Fruit fly (Drosophila melanogaster): ENCODE results near the gene CG12020.
A peak's percentile ranks its signal among the peaks of the same experiment; 100 is the strongest.

Gene CG12020

dm6 chr3L:1794943-1795696, 2.0 kb upstream of the CG12020 start, which contains the start of the genes alpha-Spec, dlt and Cdc37:
Gene alpha-Spec (minus strand): TSS chr3L:1795328.
Gene dlt (minus strand): TSS chr3L:1795328.
Gene Cdc37 (plus strand): TSS chr3L:1795392.
- TF ChIP-seq Ets98B (GFP tag; IDR thresholded peaks at IDR 0.05): no peak
- TF ChIP-seq rn (GFP tag; IDR thresholded peaks at IDR 0.05): no peak
- no peak for TF ChIP-seq CG13204 (GFP tag; optimal IDR thresholded peaks at IDR 0.05)
- TF ChIP-seq gl (tag; optimal IDR thresholded peaks at IDR 0.05): peak; percentile 33
- peak; percentile 18 for TF ChIP-seq CG15710 (tag; optimal IDR thresholded peaks at IDR 0.05)
- peak; percentile 57 for TF ChIP-seq EcR (GFP tag; optimal IDR thresholded peaks at IDR 0.05)
- peak; percentile 31 for TF ChIP-seq CG17806 (tag; optimal IDR thresholded peaks at IDR 0.05)
- TF ChIP-seq CG4496 (GFP tag; IDR thresholded peaks at IDR 0.05): no peak; the same call in 2 of the 3 replicates
- TF ChIP-seq D1 (tag; optimal IDR thresholded peaks at IDR 0.05): no peak
- TF ChIP-seq CG8159 (tag; optimal IDR thresholded peaks at IDR 0.05): peak; percentile 48
- no peak for TF ChIP-seq Pif1B (GFP tag; optimal IDR thresholded peaks at IDR 0.05)
- TF ChIP-seq CG10348 (GFP tag; IDR thresholded peaks at IDR 0.05): no peak
- TF ChIP-seq CG32121 (GFP tag; IDR thresholded peaks at IDR 0.05): no peak
- peak; percentile 17 for TF ChIP-seq CG9948 (tag; optimal IDR thresholded peaks at IDR 0.05)
- TF ChIP-seq CG8301 (tag; optimal IDR thresholded peaks at IDR 0.05): no peak
- no peak for TF ChIP-seq CG14655 (GFP tag; optimal IDR thresholded peaks at IDR 0.05)
- 0 out of 3 replicates have a peak, but pooled peaks have one; percentile 4 for TF ChIP-seq fd96Ca (GFP tag; IDR thresholded peaks at IDR 0.05)
- no peak for TF ChIP-seq CG34367 (tag; optimal IDR thresholded peaks at IDR 0.05)
- peak; percentile 28 for TF ChIP-seq Snoo (tag; optimal IDR thresholded peaks at IDR 0.05)
- no peak for TF ChIP-seq Pif1A (GFP tag; optimal IDR thresholded peaks at IDR 0.05)
- peak; percentile 60 for TF ChIP-seq CG12605 (GFP tag; IDR thresholded peaks at IDR 0.05)

dm6 chr3L:1798649-1799048, 1.5 kb downstream of the CG12020 start, which contains the start of gene Patj:
Gene Patj (plus strand): TSS chr3L:1798803.
- no peak for TF ChIP-seq CG34367 (tag; optimal IDR thresholded peaks at IDR 0.05)
- TF ChIP-seq EcR (GFP tag; optimal IDR thresholded peaks at IDR 0.05): peak; percentile 17

DNA sequence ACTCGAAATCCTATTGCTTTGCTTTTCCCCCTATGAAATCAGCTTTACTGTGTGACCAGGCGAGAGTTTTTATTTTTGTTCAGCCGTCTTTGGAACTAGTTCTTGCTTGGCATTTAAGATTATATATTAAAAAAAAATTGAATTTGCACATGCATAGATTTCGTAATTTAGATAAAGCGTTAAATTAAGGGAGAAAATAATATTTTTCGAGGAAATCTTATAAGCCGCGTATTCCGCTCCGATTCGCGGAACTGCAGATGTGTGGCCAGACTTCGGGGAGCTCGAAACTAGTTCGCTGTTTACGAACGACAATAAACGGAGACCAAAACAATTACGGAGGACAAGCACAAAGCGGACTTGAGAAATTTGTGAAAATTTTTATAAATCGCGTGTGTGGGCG, 5.7 kb downstream of the CG12020 start, which contains the start of the genes JTBR and CG42676:
TSS of gene JTBR (minus strand) at position 55 of the 400 bp plus-strand sequence.
TSS of gene CG42676 (plus strand) at position 306 of the 400 bp plus-strand sequence.
- peak; percentile 5 for TF ChIP-seq EcR (GFP tag; optimal IDR thresholded peaks at IDR 0.05)
- TF ChIP-seq Pif1B (GFP tag; optimal IDR thresholded peaks at IDR 0.05): no peak
- no peak for TF ChIP-seq Pif1A (GFP tag; optimal IDR thresholded peaks at IDR 0.05)
- no peak for TF ChIP-seq CG32121 (GFP tag; IDR thresholded peaks at IDR 0.05)
- no peak for TF ChIP-seq CG14655 (GFP tag; optimal IDR thresholded peaks at IDR 0.05)

- TF ChIP-seq D1 (tag; optimal IDR thresholded peaks at IDR 0.05) (no peak), rn (GFP tag; IDR thresholded peaks at IDR 0.05) (peak; percentile 83), fd96Ca (GFP tag; IDR thresholded peaks at IDR 0.05) (peak; percentile 95), CG17806 (tag; optimal IDR thresholded peaks at IDR 0.05) (peak; percentile 87), CG15710 (tag; optimal IDR thresholded peaks at IDR 0.05) (peak; percentile 85), gl (tag; optimal IDR thresholded peaks at IDR 0.05) (peak; percentile 79), CG4496 (GFP tag; IDR thresholded peaks at IDR 0.05) (peak; percentile 94), Ets98B (GFP tag; IDR thresholded peaks at IDR 0.05) (peak; percentile 92), CG9948 (tag; optimal IDR thresholded peaks at IDR 0.05) (peak; percentile 78), CG34367 (tag; optimal IDR thresholded peaks at IDR 0.05) (peak; percentile 86), CG32121 (GFP tag; IDR thresholded peaks at IDR 0.05) (peak; percentile 85), EcR (GFP tag; optimal IDR thresholded peaks at IDR 0.05) (no peak), CG12605 (GFP tag; IDR thresholded peaks at IDR 0.05) (peak; percentile 82), CG10348 (GFP tag; IDR thresholded peaks at IDR 0.05) (peak; percentile 68), CG13204 (GFP tag; optimal IDR thresholded peaks at IDR 0.05) (no peak), CG14655 (GFP tag; optimal IDR thresholded peaks at IDR 0.05) (no peak), CG8301 (tag; optimal IDR thresholded peaks at IDR 0.05) (peak; percentile 78), Pif1A (GFP tag; optimal IDR thresholded peaks at IDR 0.05) (no peak), Pif1B (GFP tag; optimal IDR thresholded peaks at IDR 0.05) (peak; percentile 89), Snoo (tag; optimal IDR thresholded peaks at IDR 0.05) (peak; percentile 60), CG8159 (tag; optimal IDR thresholded peaks at IDR 0.05) (peak; percentile 86)
These were observed 11.5 kb downstream of the CG12020 start for dm6 chr3L:1808631-1809030.

DNA sequence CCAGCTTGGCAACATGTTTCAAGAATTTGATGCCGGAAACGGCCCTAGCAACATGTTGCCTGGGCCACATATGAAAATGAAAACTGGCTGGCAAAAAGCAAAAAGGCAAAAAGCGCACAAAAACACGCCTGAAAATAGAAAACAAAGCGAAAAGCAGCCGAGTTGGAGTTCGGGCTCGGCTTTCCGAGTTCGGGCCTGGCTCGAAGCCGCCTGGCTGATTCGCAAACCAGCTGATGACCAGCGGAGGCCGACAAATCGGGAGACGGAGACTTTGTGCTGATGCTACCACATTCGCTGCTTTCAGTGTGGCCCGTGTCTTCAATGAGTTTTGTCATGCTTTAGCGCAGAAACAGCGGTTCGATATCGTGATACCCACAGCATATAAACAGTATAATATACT, 13.2 kb downstream of the CG12020 start, which contains the start of gene GV1:
TSS of gene GV1 (plus strand) at position 301 of the 400 bp plus-strand sequence.
- TF ChIP-seq CG8159 (tag; optimal IDR thresholded peaks at IDR 0.05) (peak; percentile 80), CG14655 (GFP tag; optimal IDR thresholded peaks at IDR 0.05) (peak; percentile 70), CG34367 (tag; optimal IDR thresholded peaks at IDR 0.05) (peak; percentile 83), CG10348 (GFP tag; IDR thresholded peaks at IDR 0.05) (no peak), CG8301 (tag; optimal IDR thresholded peaks at IDR 0.05) (peak; percentile 69), CG15710 (tag; optimal IDR thresholded peaks at IDR 0.05) (peak; percentile 82), CG13204 (GFP tag; optimal IDR thresholded peaks at IDR 0.05) (peak; percentile 95), CG4496 (GFP tag; IDR thresholded peaks at IDR 0.05) (peak; percentile 88), CG17806 (tag; optimal IDR thresholded peaks at IDR 0.05) (peak; percentile 72), gl (tag; optimal IDR thresholded peaks at IDR 0.05) (peak; percentile 95), Pif1A (GFP tag; optimal IDR thresholded peaks at IDR 0.05) (peak; percentile 78), Pif1B (GFP tag; optimal IDR thresholded peaks at IDR 0.05) (peak; percentile 73), Ets98B (GFP tag; IDR thresholded peaks at IDR 0.05) (peak; percentile 80), CG9948 (tag; optimal IDR thresholded peaks at IDR 0.05) (peak; percentile 52), Snoo (tag; optimal IDR thresholded peaks at IDR 0.05) (peak; percentile 48), rn (GFP tag; IDR thresholded peaks at IDR 0.05) (no peak), EcR (GFP tag; optimal IDR thresholded peaks at IDR 0.05) (peak; percentile 77), CG12605 (GFP tag; IDR thresholded peaks at IDR 0.05) (peak; percentile 96), CG32121 (GFP tag; IDR thresholded peaks at IDR 0.05) (peak; percentile 71), D1 (tag; optimal IDR thresholded peaks at IDR 0.05) (peak; percentile 8), fd96Ca (GFP tag; IDR thresholded peaks at IDR 0.05) (peak; percentile 72; the same call in 2 of the 3 replicates)
